Worm (Caenorhabditis elegans) whole organism, mixed stage, embryonic: ENCODE measurements around the gene srj-14.

Experiments
- M03D4.4 ChIP-seq: sonication (generic microtip); optimal IDR thresholded peaks from 2 replicates; lab custom pipeline; 2017; ENCODE audit warnings: mild to moderate bottlenecking, missing genetic modification characterization, missing compliant biosample characterization
- blmp-1 ChIP-seq: fragments of 150-350 bp; optimal IDR thresholded peaks from 2 replicates; lab custom pipeline; 2014; ENCODE audit warnings: missing biosample characterization, missing genetic modification characterization
- ceh-39 ChIP-seq: fragments of 150-350 bp; optimal IDR thresholded peaks from 2 replicates; lab custom pipeline; 2014; ENCODE audit warnings: missing biosample characterization, missing genetic modification characterization
- ceh-43 ChIP-seq: fragments of 200-800 bp; sonication (Bioruptor generic); optimal IDR thresholded peaks from 2 replicates; lab custom pipeline; 2018; ENCODE audit warnings: mild to moderate bottlenecking, missing genetic modification characterization, moderate library complexity, missing compliant biosample characterization
- ceh-83 ChIP-seq: fragments of 200-800 bp; sonication (Bioruptor generic); optimal IDR thresholded peaks from 2 replicates; lab custom pipeline; 2018; ENCODE audit warnings: mild to moderate bottlenecking, missing genetic modification characterization, missing compliant biosample characterization
- ces-1 ChIP-seq: fragments of 150-350 bp; optimal IDR thresholded peaks from 2 replicates; lab custom pipeline; 2014; ENCODE audit warnings: missing biosample characterization, missing genetic modification reagents, missing genetic modification characterization
- cnd-1 ChIP-seq: fragments of 200-800 bp; sonication (Bioruptor generic); optimal IDR thresholded peaks from 2 replicates; lab custom pipeline; 2018; ENCODE audit warnings: mild to moderate bottlenecking, missing genetic modification characterization, missing compliant biosample characterization
- drap-1 ChIP-seq: fragments of 200-800 bp; sonication (Bioruptor generic); optimal IDR thresholded peaks from 3 replicates; lab custom pipeline; 2018; ENCODE audit warnings: mild to moderate bottlenecking, missing genetic modification characterization, missing compliant biosample characterization
- elt-1 ChIP-seq: sonication (generic microtip); optimal IDR thresholded peaks from 2 replicates; lab custom pipeline; 2017; ENCODE audit warnings: missing genetic modification characterization, mild to moderate bottlenecking, missing compliant biosample characterization, antibody characterized with exemption, moderate library complexity, borderline replicate concordance; ENCODE audit not compliant: insufficient read depth
- elt-3 ChIP-seq: fragments of 150-350 bp; optimal IDR thresholded peaks from 2 replicates; lab custom pipeline; 2014; ENCODE audit warnings: missing biosample characterization, missing genetic modification characterization
- flh-1 ChIP-seq: fragments of 200-800 bp; sonication (Bioruptor generic); optimal IDR thresholded peaks from 2 replicates; lab custom pipeline; 2018; ENCODE audit warnings: mild to moderate bottlenecking, missing genetic modification characterization, moderate library complexity, missing compliant biosample characterization
- hlh-1 ChIP-seq: fragments of 150-350 bp; optimal IDR thresholded peaks from 2 replicates; lab custom pipeline; 2014; ENCODE audit warnings: missing biosample characterization, missing genetic modification reagents, missing genetic modification characterization
- lin-13 ChIP-seq: fragments of 150-350 bp; optimal IDR thresholded peaks from 2 replicates; lab custom pipeline; 2014; ENCODE audit warnings: missing biosample characterization, missing genetic modification characterization
- lin-32 ChIP-seq: fragments of 200-800 bp; sonication (Bioruptor generic); optimal IDR thresholded peaks from 2 replicates; lab custom pipeline; 2018; ENCODE audit warnings: mild to moderate bottlenecking, missing genetic modification characterization, missing compliant biosample characterization
- lsy-2 ChIP-seq: fragments of 150-350 bp; optimal IDR thresholded peaks from 2 replicates; lab custom pipeline; 2014; ENCODE audit warnings: missing biosample characterization, missing genetic modification characterization
- mab-5 ChIP-seq: fragments of 150-350 bp; optimal IDR thresholded peaks from 2 replicates; lab custom pipeline; 2014; ENCODE audit warnings: missing biosample characterization, missing genetic modification characterization
- mls-2 ChIP-seq: sonication (generic microtip); optimal IDR thresholded peaks from 2 replicates; lab custom pipeline; 2016; ENCODE audit warnings: mild to moderate bottlenecking, missing genetic modification characterization, moderate library complexity, missing compliant biosample characterization
- nhr-12 ChIP-seq: fragments of 150-350 bp; optimal IDR thresholded peaks from 2 replicates; lab custom pipeline; 2014; ENCODE audit warnings: missing biosample characterization, missing genetic modification characterization
- nhr-2 ChIP-seq: fragments of 150-350 bp; optimal IDR thresholded peaks from 2 replicates; lab custom pipeline; 2014; ENCODE audit warnings: missing biosample characterization, missing genetic modification characterization
- nhr-237 ChIP-seq: fragments of 150-350 bp; optimal IDR thresholded peaks from 2 replicates; lab custom pipeline; 2014; ENCODE audit warnings: missing biosample characterization, missing genetic modification characterization
- nhr-28 ChIP-seq: fragments of 150-350 bp; optimal IDR thresholded peaks from 2 replicates; lab custom pipeline; 2014; ENCODE audit warnings: missing biosample characterization, missing genetic modification characterization
- nhr-76 ChIP-seq: sonication (generic microtip); optimal IDR thresholded peaks from 2 replicates; lab custom pipeline; 2017; ENCODE audit warnings: missing biosample characterization, missing genetic modification characterization
- pha-4 ChIP-seq: fragments of 150-350 bp; optimal IDR thresholded peaks from 2 replicates; lab custom pipeline; 2018; ENCODE audit warnings: missing biosample characterization, missing genetic modification reagents, missing genetic modification characterization
- sem-2 ChIP-seq: fragments of 200-800 bp; sonication (Bioruptor generic); optimal IDR thresholded peaks from 2 replicates; lab custom pipeline; 2018; ENCODE audit warnings: mild to moderate bottlenecking, missing genetic modification characterization, missing compliant biosample characterization
- snpc-4 ChIP-seq: fragments of 150-350 bp; optimal IDR thresholded peaks from 2 replicates; lab custom pipeline; 2014; ENCODE audit warnings: missing biosample characterization, missing genetic modification characterization
- sptf-1 ChIP-seq: sonication (generic microtip); optimal IDR thresholded peaks from 2 replicates; lab custom pipeline; 2017; ENCODE audit warnings: mild to moderate bottlenecking, missing genetic modification characterization, moderate library complexity, missing compliant biosample characterization
- tbx-8 ChIP-seq: fragments of 200-800 bp; sonication (Bioruptor generic); optimal IDR thresholded peaks from 2 replicates; lab custom pipeline; 2018; ENCODE audit warnings: mild to moderate bottlenecking, missing genetic modification characterization, moderate library complexity, missing compliant biosample characterization
- unc-120 ChIP-seq: sonication (generic microtip); optimal IDR thresholded peaks from 2 replicates; lab custom pipeline; 2017; ENCODE audit warnings: missing genetic modification characterization, missing compliant biosample characterization; ENCODE audit not compliant: poor library complexity, severe bottlenecking
- unc-39 ChIP-seq: fragments of 150-350 bp; optimal IDR thresholded peaks from 2 replicates; lab custom pipeline; 2014; ENCODE audit warnings: missing biosample characterization, missing genetic modification characterization
- unc-62 ChIP-seq: fragments of 150-350 bp; optimal IDR thresholded peaks from 2 replicates; lab custom pipeline; 2014; ENCODE audit warnings: missing biosample characterization, missing genetic modification reagents, missing genetic modification characterization
- zip-8 ChIP-seq: fragments of 150-350 bp; optimal IDR thresholded peaks from 2 replicates; lab custom pipeline; 2014; ENCODE audit warnings: missing biosample characterization, missing genetic modification characterization
- ztf-11 ChIP-seq: fragments of 150-350 bp; optimal IDR thresholded peaks from 2 replicates; lab custom pipeline; 2014; ENCODE audit warnings: missing biosample characterization, missing genetic modification characterization

srj-14 gene

ce11 chrV:7402355-7402754 lies 32.8 kb downstream of the srj-14 start, which contains the start of gene srj-13:
TSS of gene srj-13 (plus strand) at chrV:7402655.
- no peak for TF ChIP-seq hlh-1 (tag; lab: Kevin White, UChicago)
- TF ChIP-seq lin-32 (GFP tag; lab: Kevin White, UChicago): no peak
- TF ChIP-seq unc-120: no peak
- no peak for TF ChIP-seq cnd-1
- TF ChIP-seq unc-62 (GFP tag; lab: Kevin White, UChicago): no peak
- no peak for TF ChIP-seq M03D4.4 (tag; lab: Kevin White, UChicago)
- no peak for TF ChIP-seq mls-2 (tag; lab: Kevin White, UChicago)
- no peak for TF ChIP-seq ztf-11 (tag; lab: Kevin White, UChicago)
- TF ChIP-seq mab-5: no peak
- TF ChIP-seq lin-13 (tag; lab: Kevin White, UChicago): no peak
- no peak for TF ChIP-seq zip-8 (tag; lab: Kevin White, UChicago)
- TF ChIP-seq pha-4 (tag; lab: Kevin White, UChicago): no peak
- no peak for TF ChIP-seq elt-1
- no peak for TF ChIP-seq ceh-39 (tag; lab: Kevin White, UChicago)

- TF ChIP-seq ceh-83 (no peak), nhr-76 (tag; lab: Kevin White, UChicago) (no peak), sptf-1 (tag; lab: Kevin White, UChicago) (no peak), nhr-12 (no peak), ceh-43 (no peak), unc-120 (no peak), flh-1 (GFP tag; lab: Kevin White, UChicago) (no peak)
Observed at ce11 chrV:7403501-7403900, 34.0 kb downstream of the srj-14 start.

DNA sequence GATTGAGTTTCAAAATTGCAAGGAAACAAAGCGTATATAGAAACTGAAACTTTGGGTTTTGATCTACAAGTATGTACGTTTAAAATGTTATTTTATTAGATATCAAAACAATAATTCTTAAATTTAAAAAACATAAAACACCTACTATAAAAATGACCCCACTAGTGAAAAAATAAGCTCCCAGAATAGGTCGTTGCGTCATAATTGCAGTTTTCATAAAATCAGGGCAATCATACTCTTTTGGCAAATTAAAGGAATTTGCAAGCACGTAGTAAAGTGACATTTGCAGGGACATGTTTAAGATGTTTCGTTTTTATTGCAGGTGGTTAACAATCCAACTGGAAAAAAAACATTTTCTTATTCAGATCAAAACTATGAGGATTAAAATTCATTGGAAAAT lies 39.0 kb downstream of the srj-14 start, which contains the start of gene srt-6:
TSS of gene srt-6 (minus strand) at position 295 of the 400 bp plus-strand sequence.
- TF ChIP-seq zip-8 (tag; lab: Kevin White, UChicago) (peak; percentile 91), pha-4 (tag; lab: Kevin White, UChicago) (no peak), ceh-39 (tag; lab: Kevin White, UChicago) (no peak)

DNA sequence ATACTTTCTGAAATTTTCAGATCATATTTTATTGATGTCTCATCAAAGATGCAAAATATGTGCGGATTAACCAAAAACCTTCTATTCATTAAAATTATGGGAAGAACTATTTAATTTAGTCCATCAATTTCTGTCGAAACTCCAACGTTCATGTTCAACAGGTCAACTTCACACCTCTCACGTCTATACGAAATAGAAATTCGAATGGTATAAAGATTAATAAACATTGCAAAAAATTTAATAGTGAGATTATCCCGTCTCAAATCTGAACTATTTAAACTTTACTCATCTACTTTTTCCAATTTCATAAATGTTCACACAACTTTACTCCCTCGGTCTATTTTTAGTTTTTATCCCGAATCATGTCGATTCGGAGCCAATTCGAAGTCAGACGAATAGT lies 40.1 kb downstream of the srj-14 start, which contains the start of gene R13D7.2:
TSS of gene R13D7.2 (plus strand) at position 301 of the 400 bp plus-strand sequence.
- TF ChIP-seq cnd-1 (no peak), nhr-2 (no peak), lsy-2 (no peak), ceh-83 (no peak), unc-62 (GFP tag; lab: Kevin White, UChicago) (no peak), drap-1 (GFP tag; lab: Kevin White, UChicago) (no peak), ces-1 (no peak), mls-2 (tag; lab: Kevin White, UChicago) (no peak), snpc-4 (tag; lab: Kevin White, UChicago) (no peak), unc-39 (tag; lab: Kevin White, UChicago) (no peak), tbx-8 (no peak)

DNA sequence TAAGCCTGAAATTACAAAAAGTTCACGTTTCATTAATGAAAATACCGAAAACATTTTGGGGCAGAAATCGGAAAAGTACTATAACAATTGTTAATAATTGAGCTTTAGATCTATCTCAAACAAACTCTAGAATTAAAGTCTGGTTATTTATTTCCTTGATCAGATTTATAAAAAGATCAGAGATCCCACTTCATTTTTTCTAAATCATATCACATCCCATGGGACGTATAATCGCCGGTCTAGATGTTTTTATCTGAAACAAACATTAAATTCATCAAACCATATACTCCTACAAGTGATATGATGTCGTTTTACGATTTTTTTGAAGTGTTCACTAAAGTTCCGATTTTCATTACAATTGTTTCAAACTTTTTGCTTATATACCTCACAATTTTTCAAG lies 42.2 kb downstream of the srj-14 start, which contains the start of gene str-41:
TSS of gene str-41 (plus strand) at position 301 of the 400 bp plus-strand sequence.
- no peak for TF ChIP-seq drap-1 (GFP tag; lab: Kevin White, UChicago)
- TF ChIP-seq unc-120: no peak
- no peak for TF ChIP-seq unc-39 (tag; lab: Kevin White, UChicago)
- no peak for TF ChIP-seq nhr-76 (tag; lab: Kevin White, UChicago)
- TF ChIP-seq ceh-43: no peak
- TF ChIP-seq snpc-4 (tag; lab: Kevin White, UChicago): no peak
- TF ChIP-seq sem-2 (GFP tag; lab: Kevin White, UChicago): no peak
- no peak for TF ChIP-seq nhr-28
- no peak for TF ChIP-seq tbx-8
- TF ChIP-seq pha-4 (tag; lab: Kevin White, UChicago): no peak
- no peak for TF ChIP-seq hlh-1 (tag; lab: Kevin White, UChicago)

DNA sequence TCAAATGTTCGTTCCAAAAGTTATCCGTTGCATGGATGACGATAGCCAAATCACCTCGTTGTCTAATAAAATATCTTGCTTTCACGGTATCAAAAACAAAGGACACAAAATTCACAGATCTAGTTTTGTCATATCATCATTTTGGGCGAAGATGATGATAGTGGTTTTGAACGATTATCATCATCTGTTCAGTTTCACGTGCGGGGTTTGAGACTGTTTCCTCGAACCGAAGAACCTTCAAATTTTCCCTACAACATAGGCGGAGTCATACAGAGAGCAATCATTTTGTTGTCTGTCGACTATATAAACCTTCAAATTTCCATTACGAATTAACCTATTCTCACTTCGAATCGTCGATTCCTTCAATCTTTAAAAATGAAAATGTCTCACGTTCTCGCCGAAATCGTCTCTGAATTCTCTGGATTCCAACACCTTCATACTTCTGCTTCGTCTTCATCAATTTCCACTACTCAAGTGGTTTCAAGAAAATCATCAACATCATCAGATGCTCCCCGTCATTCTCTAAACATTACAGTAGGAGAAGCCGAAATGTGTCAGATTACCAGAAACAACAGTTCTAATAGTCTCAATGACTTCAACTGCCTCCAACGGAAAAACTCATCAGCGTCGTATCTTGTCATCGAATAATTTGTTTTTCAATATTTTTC lies 43.7 kb downstream of the srj-14 start, which contains the start of gene F18E3.11:
TSS of gene F18E3.11 (plus strand) at position 376 of the 668 bp plus-strand sequence.
- TF ChIP-seq sptf-1 (tag; lab: Kevin White, UChicago): no peak
- no peak for TF ChIP-seq nhr-237 (tag; lab: Kevin White, UChicago)
- no peak for TF ChIP-seq elt-3 (tag; lab: Kevin White, UChicago)
- no peak for TF ChIP-seq nhr-76 (tag; lab: Kevin White, UChicago)
- TF ChIP-seq ceh-83: no peak
- TF ChIP-seq unc-120: no peak
- no peak for TF ChIP-seq flh-1 (GFP tag; lab: Kevin White, UChicago)
- TF ChIP-seq ceh-39 (tag; lab: Kevin White, UChicago): no peak
- TF ChIP-seq unc-62 (GFP tag; lab: Kevin White, UChicago): no peak
- no peak for TF ChIP-seq nhr-2
- TF ChIP-seq blmp-1 (tag; lab: Kevin White, UChicago): no peak
- TF ChIP-seq sem-2 (GFP tag; lab: Kevin White, UChicago): no peak
